Fruit fly (Drosophila melanogaster): ENCODE results near the gene CG14104.

dm6 chr3L:19805895-19806294 is 1.1 kb downstream of the CG14104 start, which contains the start of gene CG34116:
- TF ChIP-seq CG8478 (optimal IDR thresholded peaks at IDR 0.05) = no peak
- no peak for TF ChIP-seq CTCF (optimal IDR thresholded peaks at IDR 0.05)
